Worm (Caenorhabditis elegans): ENCODE results near the gene Y17G7B.23.

Y17G7B.23 gene

DNA sequence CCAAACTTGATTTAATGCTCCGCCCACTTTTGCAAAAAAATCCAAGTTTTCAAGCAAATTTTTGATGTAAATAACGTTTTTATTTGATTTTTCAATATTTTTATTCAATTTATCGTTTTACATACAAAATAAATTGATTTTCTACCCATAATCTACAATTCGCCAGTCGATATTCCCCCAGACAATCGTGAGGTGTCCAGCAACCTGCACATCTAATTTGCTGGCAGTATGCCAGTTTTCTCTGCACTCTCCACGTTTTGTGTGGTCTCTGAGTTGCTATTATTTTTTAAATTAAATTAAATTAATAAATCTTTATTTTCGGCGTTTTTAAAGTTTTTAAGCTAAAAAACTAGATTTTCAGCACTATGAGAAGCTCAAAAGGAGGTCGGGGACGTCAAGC is 18.9 kb upstream of the Y17G7B.23 start (continued):
- no peak for TF ChIP-seq attf-4 (tag; optimal IDR thresholded peaks at IDR 0.05)
- TF ChIP-seq mep-1 (tag; optimal IDR thresholded peaks at IDR 0.05), result peak; percentile 95
- no peak for TF ChIP-seq ztf-11 (tag; optimal IDR thresholded peaks at IDR 0.05)
- TF ChIP-seq zip-2 (tag; optimal IDR thresholded peaks at IDR 0.05), result no peak
- peak; percentile 30 for TF ChIP-seq nhr-25 (tag; optimal IDR thresholded peaks at IDR 0.05; ENCODE audit: borderline replicate concordance, insufficient read depth)
- peak; percentile 90 for TF ChIP-seq rbr-2 (tag; optimal IDR thresholded peaks at IDR 0.05)
- peak; percentile 27; the same call in 1 of the 2 replicates for TF ChIP-seq lin-29 (GFP tag; IDR thresholded peaks at IDR 0.05)
- TF ChIP-seq ZK337.2 (GFP tag; IDR thresholded peaks at IDR 0.05), result peak; percentile 83; the same call in 1 of the 2 replicates
- peak; percentile 82 for TF ChIP-seq tra-1 (GFP tag; IDR thresholded peaks at IDR 0.05)
- TF ChIP-seq aly-2 (tag; optimal IDR thresholded peaks at IDR 0.05), result no peak
- peak in 1 of 2 experiments; percentile 64; a peak in 1 of 4 replicates for TF ChIP-seq madf-5 (GFP tag; IDR thresholded peaks at IDR 0.05)
- peak; percentile 84 for TF ChIP-seq dmd-9 (GFP tag; IDR thresholded peaks at IDR 0.05)
- 0 out of 2 replicates have a peak, but pooled peaks have one; percentile 19 for TF ChIP-seq nhr-41 (GFP tag; IDR thresholded peaks at IDR 0.05)
- TF ChIP-seq F37D6.2 (tag; optimal IDR thresholded peaks at IDR 0.05), result peak; percentile 82
- TF ChIP-seq ceh-20 (GFP tag; IDR thresholded peaks at IDR 0.05), result 0 out of 2 replicates have a peak, but pooled peaks have one; percentile 43
- peak; percentile 96 for TF ChIP-seq nhr-77 (tag; optimal IDR thresholded peaks at IDR 0.05)
- peak; percentile 72 for TF ChIP-seq ceh-44 (GFP tag; IDR thresholded peaks at IDR 0.05)
- TF ChIP-seq aha-1 (tag), result peak; percentile 98
- TF ChIP-seq hmg-1.1 (GFP tag; IDR thresholded peaks at IDR 0.05), result peak; percentile 84
- peak; percentile 73 for TF ChIP-seq lin-13 (GFP tag; optimal IDR thresholded peaks at IDR 0.05)
- TF ChIP-seq ceh-28 (tag; optimal IDR thresholded peaks at IDR 0.05), result no peak
- TF ChIP-seq unc-62 (GFP tag; optimal IDR thresholded peaks at IDR 0.05 in 1 of 2), result peak in 1 of 2 experiments; percentile 3
- TF ChIP-seq unc-62 (tag; optimal IDR thresholded peaks at IDR 0.05), result no peak
- peak; percentile 63 for TF ChIP-seq nhr-48 (tag; optimal IDR thresholded peaks at IDR 0.05)
- TF ChIP-seq ceh-62 (tag; optimal IDR thresholded peaks at IDR 0.05), result no peak
- peak; percentile 96 to 97 for TF ChIP-seq ZK546.5 (tag; optimal IDR thresholded peaks at IDR 0.05)
- peak; percentile 89 for TF ChIP-seq zfp-3 (GFP tag; conservative IDR thresholded peaks at IDR 0.05)
- peak; percentile 80; the same call in 1 of the 2 replicates for TF ChIP-seq pha-4 (GFP tag; IDR thresholded peaks at IDR 0.05)
- peak; percentile 79 for TF ChIP-seq pha-4 (tag; optimal IDR thresholded peaks at IDR 0.05)
- TF ChIP-seq Y48G9A.11 (GFP tag; IDR thresholded peaks at IDR 0.05), result peak; percentile 88
- TF ChIP-seq vab-7 (GFP tag; IDR thresholded peaks at IDR 0.05), result peak; percentile 82
- no peak for TF ChIP-seq egl-43 (GFP tag; IDR thresholded peaks at IDR 0.05)
- peak in 1 of 2 experiments; percentile 43 for TF ChIP-seq mdl-1 (tag; optimal IDR thresholded peaks at IDR 0.05)
- TF ChIP-seq daf-16 (GFP tag; optimal IDR thresholded peaks at IDR 0.05), result peak; percentile 36 to 58
- TF ChIP-seq daf-16 (tag; optimal IDR thresholded peaks at IDR 0.05), result peak; percentile 69
- TF ChIP-seq ces-1 (GFP tag; optimal IDR thresholded peaks at IDR 0.05), result peak; percentile 83
- TF ChIP-seq snpc-1.2 (GFP tag; IDR thresholded peaks at IDR 0.05), result peak; percentile 59; the same call in 1 of the 2 replicates
- peak; percentile 91 for TF ChIP-seq hlh-11 (tag; optimal IDR thresholded peaks at IDR 0.05)
- no peak for TF ChIP-seq dmd-8 (GFP tag; IDR thresholded peaks at IDR 0.05)
- TF ChIP-seq nhr-10 (tag; optimal IDR thresholded peaks at IDR 0.05), result no peak
- TF ChIP-seq lin-38 (GFP tag; IDR thresholded peaks at IDR 0.05), result peak; percentile 90
- peak; percentile 0 for TF ChIP-seq ztf-7 (tag; optimal IDR thresholded peaks at IDR 0.05)
- TF ChIP-seq Y5F2A.4 (GFP tag; optimal IDR thresholded peaks at IDR 0.05), result no peak
- TF ChIP-seq fkh-10 (GFP tag; optimal IDR thresholded peaks at IDR 0.05), result peak; percentile 92
- TF ChIP-seq dmd-6 (GFP tag; IDR thresholded peaks at IDR 0.05), result no peak; the same call in 1 of the 2 replicates
- TF ChIP-seq zfp-2 (tag; optimal IDR thresholded peaks at IDR 0.05), result peak; percentile 95
- peak; percentile 42 for TF ChIP-seq F49E8.2 (tag; optimal IDR thresholded peaks at IDR 0.05; ENCODE audit: borderline replicate concordance)
- peak; percentile 75; the same call in 1 of the 2 replicates for TF ChIP-seq D1046.2 (GFP tag; IDR thresholded peaks at IDR 0.05)
- no peak for TF ChIP-seq R02D3.7 (tag; optimal IDR thresholded peaks at IDR 0.05)
- TF ChIP-seq madf-9 (GFP tag; conservative IDR thresholded peaks at IDR 0.05), result peak; percentile 75; the same call in 1 of the 2 replicates
- TF ChIP-seq lin-1 (GFP tag; IDR thresholded peaks at IDR 0.05), result peak; percentile 69; the same call in 1 of the 2 replicates
- TF ChIP-seq jun-1 (tag; optimal IDR thresholded peaks at IDR 0.05), result no peak

Data from whole organism, L4 larva.